Worm (Caenorhabditis elegans) whole organism, L1 larva: ENCODE measurements around the gene Y75B12B.13.

Experiments used
- C16A3.4 ChIP-seq: fragments of 150-350 bp; optimal IDR thresholded peaks from 2 replicates; lab custom pipeline; 2014; ENCODE audit warnings: missing biosample characterization, missing genetic modification characterization
- C34B4.2 ChIP-seq: sonication (generic microtip); optimal IDR thresholded peaks from 2 replicates; lab custom pipeline; 2017; ENCODE audit warnings: mild to moderate bottlenecking, missing genetic modification characterization, missing compliant biosample characterization
- F16B12.6 ChIP-seq: fragments of 150-350 bp; optimal IDR thresholded peaks from 2 replicates; lab custom pipeline; 2014; ENCODE audit warnings: missing biosample characterization, missing genetic modification characterization
- ceh-8 ChIP-seq: fragments of 200-800 bp; sonication (Bioruptor generic); optimal IDR thresholded peaks from 2 replicates; lab custom pipeline; 2018; ENCODE audit warnings: mild to moderate bottlenecking, missing genetic modification characterization, moderate library complexity, missing compliant biosample characterization
- efl-1 ChIP-seq, 4 experiments: fragments of 150-350 bp; optimal IDR thresholded peaks in 3 of 4; peaks in 1 of 4; 1 replicate in 1 of 4; 2 replicates in 3 of 4; lab custom pipeline; 2014; ENCODE audit warnings: missing biosample characterization in 2 of 4, missing genetic modification characterization in 2 of 4, missing genetic modification reagents in 2 of 4
- efl-3 ChIP-seq: fragments of 200-800 bp; sonication (Bioruptor generic); optimal IDR thresholded peaks from 2 replicates; lab custom pipeline; 2018; ENCODE audit warnings: mild to moderate bottlenecking, missing genetic modification characterization, missing compliant biosample characterization
- elt-2 ChIP-seq: sonication (generic microtip); optimal IDR thresholded peaks from 2 replicates; lab custom pipeline; 2016; ENCODE audit warnings: missing genetic modification characterization, mild to moderate bottlenecking, inconsistent platforms, missing compliant biosample characterization, missing genetic modification reagents
- elt-3 ChIP-seq, 6 experiments: fragments of 150-350 bp in 1 of 6; sonication (generic microtip); optimal IDR thresholded peaks; 2 replicates each; lab custom pipeline; 2017 to 2018; ENCODE audit warnings: missing biosample characterization in 6 of 6, missing genetic modification characterization in 6 of 6, inconsistent platforms in 1 of 6
- ets-5 ChIP-seq: fragments of 200-800 bp; sonication (Bioruptor generic); IDR thresholded peaks from 2 replicates; pipeline ENCODE4 v1.3.6; 2022; ENCODE audit warnings: missing genetic modification characterization, missing compliant biosample characterization
- fkh-8 ChIP-seq: sonication (generic microtip); optimal IDR thresholded peaks from 2 replicates; lab custom pipeline; 2016; ENCODE audit warnings: mild to moderate bottlenecking, missing genetic modification characterization, missing compliant biosample characterization
- fos-1 ChIP-seq: fragments of 150-350 bp; optimal IDR thresholded peaks from 2 replicates; lab custom pipeline; 2014; ENCODE audit warnings: missing biosample characterization, missing genetic modification characterization
- grh-1 ChIP-seq: fragments of 200-800 bp; sonication (Bioruptor generic); IDR thresholded peaks from 2 replicates; pipeline ENCODE4 v1.3.6; 2022; ENCODE audit warnings: missing genetic modification reagents, missing genetic modification characterization, missing compliant biosample characterization
- hlh-17 ChIP-seq: fragments of 200-800 bp; sonication (Bioruptor generic); optimal IDR thresholded peaks from 2 replicates; lab custom pipeline; 2018; ENCODE audit warnings: missing genetic modification characterization, mild to moderate bottlenecking, missing compliant biosample characterization, moderate library complexity, borderline replicate concordance
- isw-1 ChIP-seq: fragments of 200-800 bp; sonication (Bioruptor generic); IDR thresholded peaks from 2 replicates; pipeline ENCODE4 v1.3.6; 2022; ENCODE audit warnings: missing genetic modification characterization, missing compliant biosample characterization
- lir-3 ChIP-seq: sonication (generic microtip); optimal IDR thresholded peaks from 2 replicates; lab custom pipeline; 2016; ENCODE audit warnings: mild to moderate bottlenecking, missing genetic modification characterization, moderate library complexity, missing compliant biosample characterization; ENCODE audit not compliant: poor library complexity
- lsy-2 ChIP-seq, 2 experiments: fragments of 150-350 bp; optimal IDR thresholded peaks; 2 replicates each; lab custom pipeline; 2014; ENCODE audit warnings: missing biosample characterization in 2 of 2, missing genetic modification characterization in 2 of 2
- mef-2 ChIP-seq: fragments of 150-350 bp; optimal IDR thresholded peaks from 2 replicates; lab custom pipeline; 2014; ENCODE audit warnings: missing biosample characterization, missing genetic modification characterization
- nhr-71 ChIP-seq: sonication (generic microtip); optimal IDR thresholded peaks from 2 replicates; lab custom pipeline; 2016; ENCODE audit warnings: mild to moderate bottlenecking, missing genetic modification characterization, moderate library complexity, missing compliant biosample characterization
- nhr-77 ChIP-seq: fragments of 150-350 bp; optimal IDR thresholded peaks from 2 replicates; lab custom pipeline; 2014; ENCODE audit warnings: missing biosample characterization, missing genetic modification characterization
- nhr-85 ChIP-seq: sonication (generic microtip); peaks from one replicate; lab custom pipeline; 2016; ENCODE audit warnings: missing genetic modification characterization, inconsistent platforms, missing compliant biosample characterization
- pag-3 ChIP-seq: sonication (generic microtip); optimal IDR thresholded peaks from 2 replicates; lab custom pipeline; 2017; ENCODE audit warnings: missing genetic modification characterization, mild to moderate bottlenecking, missing compliant biosample characterization, antibody characterized with exemption, borderline replicate concordance; ENCODE audit not compliant: insufficient read depth
- pqm-1 ChIP-seq: sonication (generic microtip); optimal IDR thresholded peaks from 3 replicates; lab custom pipeline; 2017; ENCODE audit warnings: missing biosample characterization, missing genetic modification characterization
- rnt-1 ChIP-seq: sonication (generic microtip); optimal IDR thresholded peaks from 2 replicates; lab custom pipeline; 2016; ENCODE audit warnings: mild to moderate bottlenecking, missing genetic modification characterization, moderate library complexity, missing compliant biosample characterization
- skn-1 ChIP-seq: fragments of 150-350 bp; optimal IDR thresholded peaks from 2 replicates; lab custom pipeline; 2014; ENCODE audit warnings: missing biosample characterization, missing genetic modification characterization
- snpc-4 ChIP-seq: fragments of 150-350 bp; optimal IDR thresholded peaks from 2 replicates; lab custom pipeline; 2014; ENCODE audit warnings: missing biosample characterization, missing genetic modification characterization
- sup-37 ChIP-seq: fragments of 200-800 bp; sonication (Bioruptor generic); optimal IDR thresholded peaks from 2 replicates; lab custom pipeline; 2018; ENCODE audit warnings: mild to moderate bottlenecking, missing genetic modification characterization, missing compliant biosample characterization
- swsn-7 ChIP-seq: sonication (generic microtip); optimal IDR thresholded peaks from 2 replicates; lab custom pipeline; 2016; ENCODE audit warnings: missing genetic modification characterization, missing compliant biosample characterization
- tlp-1 ChIP-seq: fragments of 150-350 bp; optimal IDR thresholded peaks from 2 replicates; lab custom pipeline; 2014; ENCODE audit warnings: missing biosample characterization, missing genetic modification characterization
- unc-30 ChIP-seq: sonication (generic microtip); optimal IDR thresholded peaks from 2 replicates; lab custom pipeline; 2017; ENCODE audit warnings: missing biosample characterization, missing genetic modification characterization
- unc-98 ChIP-seq: fragments of 200-800 bp; sonication (Bioruptor generic); IDR thresholded peaks from 2 replicates; pipeline ENCODE4 v1.3.6; 2022; ENCODE audit warnings: missing genetic modification characterization, missing compliant biosample characterization
- vab-15 ChIP-seq: sonication (generic microtip); optimal IDR thresholded peaks from 2 replicates; lab custom pipeline; 2017; ENCODE audit warnings: missing genotype, mild to moderate bottlenecking, missing genetic modification characterization, missing compliant biosample characterization
- zip-4 ChIP-seq: fragments of 200-800 bp; sonication (Bioruptor generic); optimal IDR thresholded peaks from 2 replicates; lab custom pipeline; 2018; ENCODE audit warnings: mild to moderate bottlenecking, missing genetic modification characterization, moderate library complexity, missing compliant biosample characterization
- ztf-11 ChIP-seq, 2 experiments: sonication (generic microtip); optimal IDR thresholded peaks; 2 replicates each; lab custom pipeline; 2016 to 2017; ENCODE audit warnings: missing genetic modification characterization in 2 of 2, missing biosample characterization in 1 of 2, missing compliant biosample characterization in 1 of 2

The Y75B12B.13 gene

DNA sequence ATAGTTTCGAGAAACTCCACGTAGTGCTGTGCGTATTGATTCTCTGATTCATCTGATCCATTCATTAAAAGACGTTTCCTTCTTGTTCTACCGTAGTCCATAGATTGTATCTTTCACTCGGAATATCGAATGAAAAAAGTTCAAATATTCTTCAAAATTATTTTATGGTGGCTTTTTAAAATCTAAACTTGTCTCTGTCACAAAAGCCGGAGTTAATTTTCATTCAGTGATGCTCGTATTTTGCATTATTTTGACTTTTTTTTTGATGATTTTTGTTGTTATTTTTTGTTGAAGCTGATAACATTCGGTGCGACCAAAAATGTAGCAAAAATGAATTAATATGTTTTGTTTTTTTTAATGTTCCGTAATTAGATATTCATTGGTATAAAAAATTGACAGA lies 41.9 kb upstream of the Y75B12B.13 start, which contains the start of gene nhr-164:
TSS of gene nhr-164 (minus strand) at position 101 of the 400 bp plus-strand sequence.
- no peak for TF ChIP-seq F16B12.6 (tag; lab: Kevin White, UChicago)
- no peak for TF ChIP-seq nhr-85 (tag; lab: Kevin White, UChicago)
- TF ChIP-seq swsn-7 (tag; lab: Kevin White, UChicago) = no peak
- TF ChIP-seq efl-3 (GFP tag; lab: Kevin White, UChicago) = no peak
- TF ChIP-seq elt-3 (tag; optimal IDR thresholded peaks at IDR 0.05; lab: Kevin White, UChicago) = no peak

DNA sequence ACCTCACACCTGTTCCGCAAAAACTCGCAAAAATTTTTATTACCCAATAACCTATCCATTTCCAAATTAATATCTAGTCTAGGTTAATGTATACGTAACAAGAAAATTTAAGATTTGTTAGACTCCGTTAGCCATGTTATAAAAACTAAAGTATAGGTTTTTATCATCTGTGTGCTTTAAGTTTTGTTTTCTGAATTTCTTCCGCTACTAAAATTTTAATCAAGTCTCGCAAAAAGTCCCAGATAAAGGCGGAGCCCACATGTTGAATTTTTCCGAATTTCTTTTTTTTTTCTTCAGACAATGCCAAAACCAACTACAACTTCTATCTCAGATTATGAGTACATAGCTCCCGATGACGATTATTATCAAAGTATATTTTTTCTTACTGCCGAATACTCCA lies 38.4 kb upstream of the Y75B12B.13 start, which contains the start of gene srw-13:
TSS of gene srw-13 (plus strand) at position 301 of the 400 bp plus-strand sequence.
- no peak for TF ChIP-seq unc-98 (GFP tag; lab: Robert Waterston, UW)
- no peak for TF ChIP-seq nhr-85 (tag; lab: Kevin White, UChicago)
- no peak for TF ChIP-seq F16B12.6 (tag; lab: Kevin White, UChicago)
- no peak for TF ChIP-seq vab-15 (tag; lab: Kevin White, UChicago)
- TF ChIP-seq lsy-2 (tag; optimal IDR thresholded peaks at IDR 0.05; lab: Kevin White, UChicago) = no peak
- TF ChIP-seq skn-1 (tag; lab: Kevin White, UChicago) = no peak
- TF ChIP-seq isw-1 = no peak
- no peak for TF ChIP-seq nhr-77 (tag; lab: Kevin White, UChicago)
- TF ChIP-seq ztf-11 (tag; optimal IDR thresholded peaks at IDR 0.05; lab: Kevin White, UChicago) = no peak
- no peak for TF ChIP-seq efl-1 (optimal IDR thresholded peaks at IDR 0.05; lab: Kevin White, UChicago)
- TF ChIP-seq efl-1 (GFP tag; optimal IDR thresholded peaks at IDR 0.05 in 1 of 2; lab: Kevin White, UChicago) = no peak
- no peak for TF ChIP-seq fos-1 (tag; lab: Kevin White, UChicago)
- no peak for TF ChIP-seq ets-5 (GFP tag; lab: Robert Waterston, UW)
- TF ChIP-seq pag-3 (tag; lab: Kevin White, UChicago) = no peak
- no peak for TF ChIP-seq grh-1 (GFP tag; lab: Robert Waterston, UW)

DNA sequence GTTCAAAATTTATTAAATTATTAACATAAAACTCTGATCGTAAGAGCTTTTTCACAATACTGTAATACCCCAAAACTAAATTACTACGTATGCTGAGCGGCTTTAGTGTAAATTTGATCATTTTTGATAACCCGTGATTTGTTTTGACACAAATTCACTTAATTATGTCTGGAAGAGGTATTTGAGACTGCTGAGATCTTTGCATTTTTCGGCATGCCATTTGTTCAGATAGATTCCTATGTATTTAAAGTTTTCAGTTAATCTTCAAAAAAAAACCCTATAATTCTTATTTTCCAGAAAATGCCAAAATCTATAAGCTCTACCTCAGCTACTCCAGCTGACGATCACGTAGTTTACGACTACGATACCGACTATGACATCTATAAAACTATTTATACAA lies 36.4 kb upstream of the Y75B12B.13 start, which contains the start of gene srw-15:
TSS of gene srw-15 (plus strand) at position 301 of the 400 bp plus-strand sequence.
- TF ChIP-seq efl-1 (optimal IDR thresholded peaks at IDR 0.05; lab: Kevin White, UChicago) (no peak), efl-1 (GFP tag; optimal IDR thresholded peaks at IDR 0.05 in 1 of 2; lab: Kevin White, UChicago) (peak in 1 of 2 experiments; percentile 60), lsy-2 (tag; optimal IDR thresholded peaks at IDR 0.05; lab: Kevin White, UChicago) (no peak), C16A3.4 (tag; lab: Kevin White, UChicago) (no peak), swsn-7 (tag; lab: Kevin White, UChicago) (no peak)

DNA sequence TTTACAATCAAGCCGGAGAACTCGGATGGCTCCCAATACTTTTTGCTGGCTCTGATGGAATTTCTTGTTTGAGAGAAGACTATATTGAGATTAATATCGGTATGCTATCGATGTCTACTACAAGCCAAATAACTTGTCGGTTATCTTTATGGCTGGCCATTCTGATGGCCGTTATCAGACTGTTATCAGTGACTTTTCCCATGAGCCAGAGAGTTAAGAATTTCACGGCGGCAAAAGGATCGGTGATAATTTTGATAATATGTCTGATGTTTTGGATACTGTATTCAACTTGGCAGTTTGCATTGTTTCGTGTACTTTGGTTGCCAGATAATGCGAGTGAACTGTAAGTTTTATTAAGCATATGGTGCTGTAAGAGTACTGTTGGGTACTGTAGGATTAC lies 32.4 kb upstream of the Y75B12B.13 start:
- TF ChIP-seq tlp-1 (tag; lab: Kevin White, UChicago) (peak; percentile 45), unc-30 (tag; lab: Kevin White, UChicago) (no peak), elt-2 (tag; lab: Kevin White, UChicago) (peak; percentile 79)

DNA sequence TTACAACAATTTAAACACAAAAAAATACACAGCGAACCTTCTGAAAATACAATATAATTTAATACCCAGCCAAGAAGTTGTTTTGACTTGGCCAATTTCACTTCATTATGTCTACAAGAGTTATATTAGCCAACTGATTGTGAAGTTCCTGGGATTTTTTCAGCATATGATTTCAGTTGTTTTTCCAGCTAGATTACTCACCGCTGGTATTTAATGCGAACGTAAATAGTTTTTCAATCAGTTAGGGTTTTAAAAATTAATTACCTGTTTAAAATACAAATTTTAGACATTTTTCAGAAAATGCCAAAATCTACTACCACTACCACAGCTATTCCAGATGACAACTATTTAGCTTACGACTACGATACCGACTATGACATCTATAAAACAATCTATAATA lies 31.8 kb upstream of the Y75B12B.13 start, which contains the start of gene srw-14:
TSS of gene srw-14 (plus strand) at position 301 of the 400 bp plus-strand sequence.
- TF ChIP-seq elt-3 (tag; optimal IDR thresholded peaks at IDR 0.05; lab: Kevin White, UChicago) = no peak
- no peak for TF ChIP-seq F16B12.6 (tag; lab: Kevin White, UChicago)

DNA sequence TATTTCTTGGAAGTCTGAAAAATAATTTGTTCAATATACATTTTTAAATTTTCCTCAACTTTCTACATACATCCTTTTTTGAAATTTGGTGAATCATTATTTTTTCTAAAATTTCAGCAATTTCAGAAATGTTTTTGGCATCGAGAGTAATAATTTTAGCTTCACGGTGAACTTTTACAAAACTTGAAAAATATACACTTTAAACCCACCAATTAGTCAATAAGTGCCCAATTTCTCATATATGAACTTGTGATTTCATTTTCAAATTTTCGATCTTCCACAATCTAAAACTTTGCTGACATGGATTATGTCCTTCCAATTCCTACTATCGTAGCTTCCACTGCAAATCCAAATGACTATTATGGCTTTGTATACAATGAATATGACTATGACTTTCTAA lies 29.9 kb upstream of the Y75B12B.13 start, which contains the start of gene srw-24:
TSS of gene srw-24 (plus strand) at position 301 of the 400 bp plus-strand sequence.
- no peak for TF ChIP-seq lsy-2 (tag; optimal IDR thresholded peaks at IDR 0.05; lab: Kevin White, UChicago)
- TF ChIP-seq, all 84 proteins: peak for 0

DNA sequence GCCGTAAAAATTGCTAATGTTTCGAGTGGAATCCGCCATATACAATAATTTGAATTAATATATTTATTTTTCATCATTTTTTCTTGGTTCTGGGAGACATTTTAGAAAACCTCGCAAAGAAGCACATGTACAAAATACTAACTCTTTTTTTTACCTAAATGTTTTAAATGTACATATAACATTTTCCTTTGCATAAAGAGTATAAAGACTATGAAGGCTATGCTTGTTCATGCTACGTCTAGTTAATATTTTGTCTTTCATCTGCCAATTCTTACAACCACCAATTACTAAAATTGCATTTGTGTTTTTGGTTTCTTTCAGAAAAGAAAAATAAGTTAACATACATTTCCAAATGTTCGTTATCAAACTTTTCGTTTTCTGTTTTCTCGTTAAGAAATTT lies 27.5 kb upstream of the Y75B12B.13 start, which contains the start of gene irld-25:
TSS of gene irld-25 (plus strand) at position 301 of the 400 bp plus-strand sequence.
- no peak for TF ChIP-seq sup-37 (GFP tag; lab: Kevin White, UChicago)
- TF ChIP-seq nhr-71 = no peak
- TF ChIP-seq mef-2 (tag; lab: Kevin White, UChicago) = no peak
- no peak for TF ChIP-seq ceh-8 (GFP tag; lab: Kevin White, UChicago)
- TF ChIP-seq snpc-4 (tag; lab: Kevin White, UChicago) = no peak
- TF ChIP-seq fkh-8 (tag; lab: Kevin White, UChicago) = no peak
- no peak for TF ChIP-seq pqm-1 (tag; lab: Kevin White, UChicago)
- TF ChIP-seq C34B4.2 (tag; lab: Kevin White, UChicago) = no peak
- no peak for TF ChIP-seq zip-4 (GFP tag; lab: Kevin White, UChicago)
- no peak for TF ChIP-seq F16B12.6 (tag; lab: Kevin White, UChicago)
- no peak for TF ChIP-seq rnt-1 (tag; lab: Kevin White, UChicago)
- TF ChIP-seq hlh-17 (GFP tag; lab: Kevin White, UChicago) = no peak
- no peak for TF ChIP-seq lir-3 (tag; lab: Kevin White, UChicago)
